Worm (Caenorhabditis elegans): Measurements from ENCODE around the gene R08D7.5.

DNA sequence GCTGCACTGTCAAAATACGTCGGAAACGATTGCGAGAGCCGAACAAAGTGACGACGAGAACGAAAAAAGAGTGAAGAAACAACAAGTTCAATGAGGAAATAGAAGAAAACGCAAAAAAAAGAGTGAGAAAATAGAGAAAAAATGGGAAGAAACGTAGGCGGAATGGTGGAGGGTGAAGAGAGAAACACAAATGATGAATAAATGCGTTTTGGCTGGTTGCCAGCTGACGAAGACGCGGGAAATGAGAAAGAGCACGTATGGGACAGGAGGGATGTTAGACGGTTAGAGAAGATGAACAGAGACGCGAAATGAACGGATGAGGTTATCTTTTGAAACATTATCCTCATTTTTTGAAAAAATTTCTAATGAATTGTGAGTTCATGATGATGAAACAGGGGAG, 11.0 kb downstream of the R08D7.5 start:
- TF ChIP-seq ama-1 (optimal IDR thresholded peaks at IDR 0.05) (no peak), ceh-13 (GFP tag; optimal IDR thresholded peaks at IDR 0.05) (no peak), scrt-1 (GFP tag; IDR thresholded peaks at IDR 0.05) (no peak), flt-1 (GFP tag; IDR thresholded peaks at IDR 0.05) (no peak)

All from whole organism, early embryonic.